Worm (Caenorhabditis elegans) whole organism, late embryonic: ENCODE data around the gene cyp-33C7.

Experiments used
- ceh-19 ChIP-seq: fragments of 200-800 bp; sonication (Bioruptor generic); optimal IDR thresholded peaks from 2 replicates; lab custom pipeline; 2018; ENCODE audit warnings: mild to moderate bottlenecking, missing genetic modification characterization, missing compliant biosample characterization
- ceh-6 ChIP-seq: fragments of 200-800 bp; sonication (Bioruptor generic); optimal IDR thresholded peaks from 2 replicates; lab custom pipeline; 2018; ENCODE audit warnings: mild to moderate bottlenecking, missing genetic modification characterization, missing compliant biosample characterization
- eyg-1 ChIP-seq: sonication (generic microtip); optimal IDR thresholded peaks from 2 replicates; lab custom pipeline; 2016; ENCODE audit warnings: missing genotype, missing genetic modification characterization, missing compliant biosample characterization
- fax-1 ChIP-seq: sonication (generic microtip); optimal IDR thresholded peaks from 2 replicates; lab custom pipeline; 2016; ENCODE audit warnings: missing genotype, missing genetic modification characterization, missing compliant biosample characterization
- fkh-10 ChIP-seq: fragments of 150-350 bp; optimal IDR thresholded peaks from 2 replicates; lab custom pipeline; 2014; ENCODE audit warnings: missing biosample characterization, missing genetic modification reagents, missing genetic modification characterization
- hlh-15 ChIP-seq: sonication (generic microtip); optimal IDR thresholded peaks from 2 replicates; lab custom pipeline; 2016; ENCODE audit warnings: missing genetic modification characterization, missing compliant biosample characterization
- madf-2 ChIP-seq: sonication (generic microtip); optimal IDR thresholded peaks from 2 replicates; lab custom pipeline; 2017; ENCODE audit warnings: missing genetic modification characterization, missing compliant biosample characterization
- nfya-1 ChIP-seq: sonication (generic microtip); optimal IDR thresholded peaks from 2 replicates; lab custom pipeline; 2017; ENCODE audit warnings: missing genetic modification characterization, mild to moderate bottlenecking, missing compliant biosample characterization, antibody characterized with exemption, moderate library complexity
- pag-3 ChIP-seq: sonication (generic microtip); optimal IDR thresholded peaks from 2 replicates; lab custom pipeline; 2016; ENCODE audit warnings: missing compliant biosample characterization, missing genetic modification characterization, borderline replicate concordance
- pha-4 ChIP-seq: fragments of 150-350 bp; optimal IDR thresholded peaks from 2 replicates; lab custom pipeline; 2018; ENCODE audit warnings: missing biosample characterization, missing genetic modification reagents, missing genetic modification characterization
- syd-9 ChIP-seq: sonication (generic microtip); optimal IDR thresholded peaks from 2 replicates; lab custom pipeline; 2016; ENCODE audit warnings: mild to moderate bottlenecking, missing genetic modification characterization, moderate library complexity, missing compliant biosample characterization
- unc-55 ChIP-seq: sonication (generic microtip); optimal IDR thresholded peaks from 2 replicates; lab custom pipeline; 2017; ENCODE audit warnings: missing biosample characterization, missing genetic modification reagents, missing genetic modification characterization

DNA sequence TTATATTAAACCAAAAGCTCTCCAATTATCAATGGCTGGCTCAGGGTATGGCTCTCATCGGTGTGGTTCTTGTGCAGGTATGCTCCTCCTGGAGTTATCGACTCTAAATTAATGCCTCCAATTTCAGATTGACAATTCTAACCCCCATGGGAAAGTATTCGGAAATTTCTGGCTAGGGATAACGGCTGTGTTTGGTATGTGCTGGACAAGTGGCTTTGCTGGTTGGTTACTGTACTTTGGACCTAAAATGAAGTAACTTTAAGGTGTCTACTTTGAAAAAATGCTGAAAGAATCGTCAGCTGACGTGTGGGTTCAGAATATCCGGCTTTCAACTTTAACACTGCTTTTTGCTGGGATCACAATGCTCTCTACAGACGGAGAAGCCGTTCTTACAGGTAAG lies 33.4 kb upstream of the cyp-33C7 start:
- TF ChIP-seq hlh-15 (tag; lab: Kevin White, UChicago) (no peak), ceh-6 (no peak), eyg-1 (tag; lab: Kevin White, UChicago) (no peak), pag-3 (tag; lab: Kevin White, UChicago) (no peak), unc-55 (GFP tag; lab: Kevin White, UChicago) (no peak), syd-9 (tag; lab: Kevin White, UChicago) (no peak), madf-2 (tag; lab: Kevin White, UChicago) (no peak), fax-1 (tag; lab: Kevin White, UChicago) (no peak), ceh-19 (GFP tag; lab: Kevin White, UChicago) (no peak), nfya-1 (tag; lab: Kevin White, UChicago) (no peak), fkh-10 (GFP tag; lab: Kevin White, UChicago) (no peak), pha-4 (tag; lab: Kevin White, UChicago) (no peak)
